Worm (Caenorhabditis elegans) whole organism, midembryonic: ENCODE results near the gene cyp-35D1.

Source experiments
- T22C8.4 ChIP-seq: fragments of 200-800 bp; sonication (Bioruptor generic); IDR thresholded peaks from 2 replicates; pipeline ENCODE4 v1.3.6; 2022; ENCODE audit warnings: missing genetic modification characterization, missing compliant biosample characterization
- cog-1 ChIP-seq: sonication (generic microtip); optimal IDR thresholded peaks from 2 replicates; lab custom pipeline; 2016; ENCODE audit warnings: missing genetic modification characterization, missing compliant biosample characterization
- flt-1 ChIP-seq: fragments of 200-800 bp; sonication (Bioruptor generic); IDR thresholded peaks from 2 replicates; pipeline ENCODE4 v1.3.6; 2022; ENCODE audit warnings: missing genetic modification characterization, missing compliant biosample characterization
- klf-2 ChIP-seq: fragments of 200-800 bp; sonication (Bioruptor generic); conservative IDR thresholded peaks from 2 replicates; pipeline ENCODE4 v1.3.6; 2022; ENCODE audit warnings: missing genetic modification reagents, missing genetic modification characterization, missing compliant biosample characterization
- med-1 ChIP-seq: sonication (generic microtip); optimal IDR thresholded peaks from 2 replicates; lab custom pipeline; 2017; ENCODE audit warnings: missing genetic modification characterization, mild to moderate bottlenecking, missing compliant biosample characterization, antibody characterized with exemption, missing genetic modification reagents; ENCODE audit not compliant: insufficient read depth
- ref-1 ChIP-seq: fragments of 200-800 bp; sonication (Bioruptor generic); conservative IDR thresholded peaks from 2 replicates; pipeline ENCODE4 v1.3.6; 2022; ENCODE audit warnings: missing genetic modification reagents, missing genetic modification characterization, missing compliant biosample characterization
- tab-1 ChIP-seq: fragments of 200-800 bp; sonication (Bioruptor generic); IDR thresholded peaks from 2 replicates; pipeline ENCODE4 v1.3.6; 2022; ENCODE audit warnings: missing genetic modification characterization, missing compliant biosample characterization
- ztf-23 ChIP-seq: fragments of 200-800 bp; sonication (Bioruptor generic); IDR thresholded peaks from 2 replicates; pipeline ENCODE4 v1.3.6; 2022; ENCODE audit warnings: missing genetic modification reagents, missing genetic modification characterization, missing compliant biosample characterization
- ztf-29 ChIP-seq: fragments of 200-800 bp; sonication (Bioruptor generic); IDR thresholded peaks from 2 replicates; pipeline ENCODE4 v1.3.6; 2022; ENCODE audit warnings: missing genetic modification reagents, missing genetic modification characterization, missing compliant biosample characterization

DNA sequence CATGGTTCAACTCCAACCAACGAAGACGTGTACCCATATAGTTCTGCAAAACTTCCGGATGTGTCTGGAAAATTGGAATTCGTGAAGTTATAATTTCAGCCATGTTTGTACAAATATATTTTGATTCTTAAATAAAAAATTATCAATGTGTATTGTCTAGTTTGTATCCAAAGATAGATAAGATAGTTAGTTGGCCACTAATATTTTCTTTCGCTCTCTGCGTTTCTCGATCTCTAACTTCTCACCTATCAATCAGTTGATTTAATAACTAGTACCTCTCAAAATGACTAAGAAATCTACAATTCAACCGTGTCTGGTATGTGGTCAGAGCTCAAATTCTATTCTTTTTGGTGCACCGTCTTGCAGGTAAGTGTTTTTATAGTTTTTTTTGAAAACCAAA, 2.1 kb downstream of the cyp-35D1 start, which contains the start of gene nhr-176:
- no peak for TF ChIP-seq klf-2
- TF ChIP-seq tab-1 (GFP tag; lab: Robert Waterston, UW): no peak
- TF ChIP-seq flt-1 (GFP tag; lab: Robert Waterston, UW): no peak
- TF ChIP-seq ztf-29 (GFP tag; lab: Robert Waterston, UW): no peak
- TF ChIP-seq T22C8.4: no peak
- TF ChIP-seq ztf-23: no peak
- TF ChIP-seq med-1 (GFP tag; lab: Kevin White, UChicago): no peak
- TF ChIP-seq ref-1 (GFP tag; lab: Robert Waterston, UW): no peak
- no peak for TF ChIP-seq cog-1 (tag; lab: Kevin White, UChicago)
